Fruit fly (Drosophila melanogaster) whole organism, larva: ENCODE measurements around the gene CG31013.

Source experiments
- noc ChIP-seq: fragments of 200-800 bp; sonication (Bioruptor generic); optimal IDR thresholded peaks from 3 replicates; lab custom pipeline; 2019; ENCODE audit warnings: missing biosample characterization, mild to moderate bottlenecking, missing genetic modification characterization, moderate library complexity

The CG31013 gene

dm6 chr3R:30600154-30601009, 45.3 kb downstream of the CG31013 start:
- peak; percentile 80 for TF ChIP-seq noc (tag; lab: Kevin White, UChicago)

- TF ChIP-seq noc (tag; lab: Kevin White, UChicago), result no peak
These were observed 46.2 kb downstream of the CG31013 start for dm6 chr3R:30599404-30599980.

- no peak for TF ChIP-seq noc (tag; lab: Kevin White, UChicago)
These were observed 49.0 kb downstream of the CG31013 start, which contains the start of gene CG31019 for dm6 chr3R:30596704-30597103. Gene CG31019 (plus strand): TSS chr3R:30597004.
